Fruit fly (Drosophila melanogaster) whole organism, embryonic: ENCODE measurements around the gene CG3091.

Experiments used
- CG12299 ChIP-seq: fragments of 200-800 bp; sonication (Bioruptor generic); optimal IDR thresholded peaks from 2 replicates; lab custom pipeline; 2018; ENCODE audit warnings: missing biosample characterization, mild to moderate bottlenecking, missing genetic modification characterization
- CG1233 ChIP-seq: fragments of 200-800 bp; sonication (Bioruptor generic); optimal IDR thresholded peaks from 4 replicates; lab custom pipeline; 2018; ENCODE audit warnings: missing biosample characterization, mild to moderate bottlenecking, missing genetic modification characterization
- CG13624 ChIP-seq: fragments of 200-800 bp; sonication (Bioruptor generic); optimal IDR thresholded peaks from 2 replicates; lab custom pipeline; 2016; ENCODE audit warnings: missing biosample characterization, missing genetic modification characterization
- CG1529 ChIP-seq: fragments of 200-800 bp; sonication (Bioruptor generic); optimal IDR thresholded peaks from 3 replicates; lab custom pipeline; 2018; ENCODE audit warnings: missing biosample characterization, missing genetic modification characterization
- CG16815 ChIP-seq: fragments of 200-800 bp; sonication (Bioruptor generic); optimal IDR thresholded peaks from 3 replicates; lab custom pipeline; 2017; ENCODE audit warnings: missing biosample characterization, mild to moderate bottlenecking, missing genetic modification characterization
- CG17186 ChIP-seq: fragments of 200-800 bp; sonication (Bioruptor generic); optimal IDR thresholded peaks from 3 replicates; lab custom pipeline; 2017; ENCODE audit warnings: missing biosample characterization, missing genetic modification reagents, missing genetic modification characterization
- CG17328 ChIP-seq: fragments of 200-800 bp; sonication (Bioruptor generic); IDR thresholded peaks from 2 replicates; pipeline ENCODE4 v1.3.6; 2022; ENCODE audit warnings: missing biosample characterization, missing genetic modification characterization
- CG17912 ChIP-seq: fragments of 200-800 bp; sonication (Bioruptor generic); optimal IDR thresholded peaks from 2 replicates; lab custom pipeline; 2018; ENCODE audit warnings: missing biosample characterization, mild to moderate bottlenecking, missing genetic modification characterization
- CG18011 ChIP-seq: fragments of 200-800 bp; sonication (Bioruptor generic); optimal IDR thresholded peaks from 2 replicates; lab custom pipeline; 2017; ENCODE audit warnings: missing biosample characterization, missing genetic modification characterization, mild to moderate bottlenecking, moderate library complexity, missing genotype
- CG2678 ChIP-seq: fragments of 200-800 bp; sonication (Bioruptor generic); optimal IDR thresholded peaks from 3 replicates; lab custom pipeline; 2019; ENCODE audit warnings: missing biosample characterization, mild to moderate bottlenecking, missing genetic modification characterization, moderate library complexity
- CG30403 ChIP-seq: fragments of 200-800 bp; sonication (Bioruptor generic); optimal IDR thresholded peaks from 3 replicates; lab custom pipeline; 2016; ENCODE audit warnings: missing biosample characterization, missing genetic modification characterization
- CG30431 ChIP-seq: fragments of 200-800 bp; sonication (Bioruptor generic); optimal IDR thresholded peaks from 2 replicates; lab custom pipeline; 2017; ENCODE audit warnings: missing biosample characterization, missing genetic modification characterization
- CG32767 ChIP-seq: fragments of 200-800 bp; sonication (Bioruptor generic); IDR thresholded peaks from 2 replicates; pipeline ENCODE4 v1.3.6; 2022; ENCODE audit warnings: missing biosample characterization, missing genetic modification characterization
- CG3281 ChIP-seq: fragments of 200-800 bp; sonication (Bioruptor generic); optimal IDR thresholded peaks from 3 replicates; lab custom pipeline; 2017; ENCODE audit warnings: missing biosample characterization, mild to moderate bottlenecking, missing genetic modification characterization
- CG4820 ChIP-seq: fragments of 200-800 bp; sonication (Bioruptor generic); optimal IDR thresholded peaks from 3 replicates; lab custom pipeline; 2016; ENCODE audit warnings: missing biosample characterization, missing genetic modification characterization
- CG8290 ChIP-seq, 3 experiments: fragments of 200-800 bp; sonication (Bioruptor generic); optimal IDR thresholded peaks; 2 replicates each; lab custom pipeline; 2016 to 2019; ENCODE audit warnings: missing biosample characterization in 3 of 3, missing genetic modification characterization in 3 of 3, mild to moderate bottlenecking in 2 of 3, moderate library complexity in 1 of 3
- CG8359 ChIP-seq: fragments of 200-800 bp; sonication (Bioruptor generic); optimal IDR thresholded peaks from 2 replicates; lab custom pipeline; 2017; ENCODE audit warnings: missing biosample characterization, mild to moderate bottlenecking, missing genetic modification characterization, borderline replicate concordance
- CG9727 ChIP-seq: fragments of 200-800 bp; sonication (Bioruptor generic); optimal IDR thresholded peaks from 3 replicates; lab custom pipeline; 2017; ENCODE audit warnings: missing biosample characterization, mild to moderate bottlenecking, missing genetic modification characterization
- CoRest ChIP-seq: fragments of 200-800 bp; sonication (Bioruptor generic); optimal IDR thresholded peaks from 3 replicates; lab custom pipeline; 2018; ENCODE audit warnings: missing biosample characterization, mild to moderate bottlenecking, missing genetic modification characterization, moderate library complexity
- Dbx ChIP-seq: fragments of 200-800 bp; sonication (Bioruptor generic); IDR thresholded peaks from 3 replicates; pipeline ENCODE4 v1.3.6; 2022; ENCODE audit warnings: missing biosample characterization, missing genetic modification characterization
- Dfd ChIP-seq, 2 experiments: fragments of >200 bp; optimal IDR thresholded peaks; 2 replicates each; lab custom pipeline; 2017; ENCODE audit warnings: missing biosample characterization in 2 of 2, missing genetic modification characterization in 2 of 2
- GATAe ChIP-seq: fragments of 200-800 bp; sonication (Bioruptor generic); conservative IDR thresholded peaks from 2 replicates; pipeline ENCODE4 v1.3.6; 2022; ENCODE audit warnings: missing biosample characterization, missing genetic modification characterization
- Myb ChIP-seq: fragments of 200-800 bp; sonication (Bioruptor generic); optimal IDR thresholded peaks from 2 replicates; lab custom pipeline; 2016; ENCODE audit warnings: missing biosample characterization, missing genetic modification characterization
- PHDP ChIP-seq: fragments of 200-800 bp; sonication (Bioruptor generic); optimal IDR thresholded peaks from 3 replicates; lab custom pipeline; 2018; ENCODE audit warnings: missing biosample characterization, mild to moderate bottlenecking, missing genetic modification characterization, moderate library complexity
- Side ChIP-seq: fragments of 200-800 bp; sonication (Bioruptor generic); optimal IDR thresholded peaks from 2 replicates; lab custom pipeline; 2016; ENCODE audit warnings: missing biosample characterization, missing genetic modification characterization
- Sin3A ChIP-seq: fragments of >200 bp; optimal IDR thresholded peaks from 2 replicates; lab custom pipeline; 2018
- Spps ChIP-seq: fragments of 200-800 bp; sonication (Bioruptor generic); optimal IDR thresholded peaks from 2 replicates; lab custom pipeline; 2018; ENCODE audit warnings: missing biosample characterization, mild to moderate bottlenecking, missing genetic modification characterization
- TFAM ChIP-seq: fragments of 200-800 bp; sonication (Bioruptor generic); optimal IDR thresholded peaks from 2 replicates; lab custom pipeline; 2017; ENCODE audit warnings: missing biosample characterization, missing genetic modification characterization, inconsistent platforms
- Xbp1 ChIP-seq: fragments of 200-800 bp; sonication (Bioruptor generic); optimal IDR thresholded peaks from 3 replicates; lab custom pipeline; 2016; ENCODE audit warnings: missing biosample characterization, mild to moderate bottlenecking, missing genetic modification characterization
- aop ChIP-seq: fragments of 200-800 bp; sonication (Bioruptor generic); IDR thresholded peaks from 2 replicates; pipeline ENCODE4 v1.3.6; 2022; ENCODE audit warnings: missing biosample characterization, missing genetic modification characterization
- cato ChIP-seq: fragments of 200-800 bp; sonication (Bioruptor generic); optimal IDR thresholded peaks from 2 replicates; lab custom pipeline; 2016; ENCODE audit warnings: missing biosample characterization, missing genetic modification characterization, borderline replicate concordance
- crol ChIP-seq: fragments of 200-800 bp; sonication (Bioruptor generic); IDR thresholded peaks from 2 replicates; pipeline ENCODE4 v1.3.6; 2022; ENCODE audit warnings: missing biosample characterization, missing genetic modification characterization
- dpn ChIP-seq, 2 experiments: fragments of 200-800 bp; sonication (Bioruptor generic); optimal IDR thresholded peaks; 3 replicates each; lab custom pipeline; 2016; ENCODE audit warnings: missing biosample characterization in 2 of 2, missing genetic modification characterization in 2 of 2
- eyg ChIP-seq: fragments of 200-800 bp; sonication (Bioruptor generic); optimal IDR thresholded peaks from 3 replicates; lab custom pipeline; 2016; ENCODE audit warnings: missing biosample characterization, missing genetic modification characterization
- jigr1 ChIP-seq: fragments of 200-800 bp; sonication (Bioruptor generic); IDR thresholded peaks from 3 replicates; pipeline ENCODE4 v1.3.6; 2022; ENCODE audit warnings: missing biosample characterization, missing genetic modification characterization
- lbe ChIP-seq: fragments of 200-800 bp; sonication (Bioruptor generic); optimal IDR thresholded peaks from 2 replicates; lab custom pipeline; 2016; ENCODE audit warnings: missing biosample characterization, mild to moderate bottlenecking, missing genetic modification characterization
- lov ChIP-seq, 2 experiments: fragments of 200-800 bp in 1 of 2; fragments of >200 bp in 1 of 2; sonication (Bioruptor generic) in 1 of 2; IDR thresholded peaks in 1 of 2; optimal IDR thresholded peaks in 1 of 2; 2 replicates in 1 of 2; 3 replicates in 1 of 2; pipeline versions ENCODE4 v1.3.6 to Lab custom; 2017 to 2022; ENCODE audit warnings: missing biosample characterization in 1 of 2, missing genetic modification characterization in 1 of 2
- mam ChIP-seq: fragments of 200-800 bp; sonication (Bioruptor generic); optimal IDR thresholded peaks from 3 replicates; lab custom pipeline; 2016; ENCODE audit warnings: missing biosample characterization, missing genetic modification characterization
- mirr ChIP-seq: fragments of 200-800 bp; sonication (Bioruptor generic); optimal IDR thresholded peaks from 3 replicates; lab custom pipeline; 2018; ENCODE audit warnings: missing biosample characterization, mild to moderate bottlenecking, missing genetic modification characterization
- nerfin-2 ChIP-seq: fragments of 200-800 bp; sonication (Bioruptor generic); IDR thresholded peaks from 2 replicates; pipeline ENCODE4 v1.3.6; 2022; ENCODE audit warnings: missing biosample characterization, missing genetic modification characterization; ENCODE audit not compliant: partially characterized antibody
- oc ChIP-seq: fragments of 200-800 bp; sonication (Bioruptor generic); optimal IDR thresholded peaks from 2 replicates; lab custom pipeline; 2018; ENCODE audit warnings: missing biosample characterization, mild to moderate bottlenecking, missing genetic modification characterization, moderate library complexity
- onecut ChIP-seq: fragments of 200-800 bp; sonication (Bioruptor generic); IDR thresholded peaks from 2 replicates; pipeline ENCODE4 v1.3.6; 2022; ENCODE audit warnings: missing biosample characterization, missing genetic modification characterization
- pnt ChIP-seq: fragments of 200-800 bp; sonication (Bioruptor generic); optimal IDR thresholded peaks from 3 replicates; lab custom pipeline; 2016; ENCODE audit warnings: missing biosample characterization, missing genetic modification characterization
- pros ChIP-seq: fragments of 200-800 bp; sonication (Bioruptor generic); optimal IDR thresholded peaks from 3 replicates; lab custom pipeline; 2019; ENCODE audit warnings: missing biosample characterization, mild to moderate bottlenecking, missing genetic modification characterization, moderate library complexity
- sisA ChIP-seq: fragments of 200-800 bp; sonication (Bioruptor generic); IDR thresholded peaks from 2 replicates; pipeline ENCODE4 v1.3.6; 2022; ENCODE audit warnings: missing biosample characterization, missing genetic modification characterization
- so ChIP-seq: fragments of 200-800 bp; sonication (Bioruptor generic); IDR thresholded peaks from 3 replicates; pipeline ENCODE4 v1.3.6; 2022; ENCODE audit warnings: missing biosample characterization, missing genetic modification characterization
- tgo ChIP-seq: fragments of 200-800 bp; sonication (Bioruptor generic); IDR thresholded peaks from 3 replicates; pipeline ENCODE4 v1.3.6; 2022; ENCODE audit warnings: missing biosample characterization, missing genetic modification characterization
- ttk ChIP-seq: fragments of 200-800 bp; sonication (Bioruptor generic); IDR thresholded peaks from 2 replicates; pipeline ENCODE4 v2.1.2; 2022; ENCODE audit warnings: missing biosample characterization, missing genetic modification characterization

Gene CG3091

dm6 chrX:2302875-2303274 lies 48.9 kb upstream of the CG3091 start (continued):
- no peak for TF ChIP-seq CG1529
- no peak for TF ChIP-seq CG18011 (GFP tag; lab: Kevin White, UChicago)
- TF ChIP-seq mirr (GFP tag; lab: Kevin White, UChicago): peak; percentile 66
- no peak for TF ChIP-seq tgo (GFP tag; lab: Robert Waterston, UW)
- no peak for TF ChIP-seq Sin3A (lab: Kevin White, UChicago)
- TF ChIP-seq Spps (tag; lab: Kevin White, UChicago): no peak
- no peak for TF ChIP-seq CG8290 (GFP tag; optimal IDR thresholded peaks at IDR 0.05; lab: Kevin White, UChicago)
- TF ChIP-seq CG8290 (tag; optimal IDR thresholded peaks at IDR 0.05; lab: Kevin White, UChicago): peak in 1 of 2 experiments; percentile 19
- TF ChIP-seq CG4820 (GFP tag; lab: Kevin White, UChicago): no peak
- TF ChIP-seq TFAM (GFP tag; lab: Kevin White, UChicago): no peak
- TF ChIP-seq CG3281: no peak
- TF ChIP-seq nerfin-2 (GFP tag; lab: Robert Waterston, UW): no peak
- no peak for TF ChIP-seq CG17186 (GFP tag; lab: Kevin White, UChicago)
- no peak for TF ChIP-seq ttk
- no peak for TF ChIP-seq lbe
- no peak for TF ChIP-seq GATAe (GFP tag; lab: Robert Waterston, UW)
- TF ChIP-seq dpn (GFP tag; optimal IDR thresholded peaks at IDR 0.05; lab: Kevin White, UChicago): no peak
- TF ChIP-seq CoRest (tag; lab: Kevin White, UChicago): no peak
- no peak for TF ChIP-seq pnt (GFP tag; lab: Kevin White, UChicago)
- TF ChIP-seq aop: no peak
- TF ChIP-seq CG16815 (GFP tag; lab: Kevin White, UChicago): no peak
- TF ChIP-seq, all 482 proteins: peak for 11

dm6 chrX:2301613-2302522 lies 47.9 kb upstream of the CG3091 start:
- TF ChIP-seq Myb (GFP tag; lab: Kevin White, UChicago) (peak; percentile 68), CG17328 (GFP tag; lab: Robert Waterston, UW) (peak; percentile 78; the same call in 1 of the 2 replicates), pros (no peak), CG32767 (GFP tag; lab: Robert Waterston, UW) (peak; percentile 90), cato (GFP tag; lab: Kevin White, UChicago) (peak; percentile 50), CG17912 (GFP tag; lab: Kevin White, UChicago) (peak; percentile 3), Side (GFP tag; lab: Kevin White, UChicago) (peak; percentile 78), onecut (peak; percentile 66; the same call in 1 of the 2 replicates), lov (optimal IDR thresholded peaks at IDR 0.05; lab: Kevin White, UChicago) (no peak), lov (GFP tag; IDR thresholded peaks at IDR 0.05; lab: Robert Waterston, UW) (peak; percentile 76; the same call in 1 of the 3 replicates), crol (GFP tag; lab: Robert Waterston, UW) (peak; percentile 29), CG13624 (peak; percentile 81), so (GFP tag; lab: Robert Waterston, UW) (peak; percentile 69; the same call in 1 of the 3 replicates), jigr1 (peak; percentile 86), sisA (peak; percentile 82), PHDP (tag; lab: Kevin White, UChicago) (peak; percentile 84), mam (GFP tag; lab: Kevin White, UChicago) (peak; percentile 76), eyg (GFP tag; lab: Kevin White, UChicago) (peak; percentile 80), oc (tag; lab: Kevin White, UChicago) (peak; percentile 76), Dfd (GFP tag; optimal IDR thresholded peaks at IDR 0.05; lab: Kevin White, UChicago) (no peak), Xbp1 (peak; percentile 77), Dbx (GFP tag; lab: Robert Waterston, UW) (peak; percentile 77), CG30431 (GFP tag; lab: Kevin White, UChicago) (peak; percentile 79), CG1233 (GFP tag; lab: Kevin White, UChicago) (peak; percentile 78), CG9727 (GFP tag; lab: Kevin White, UChicago) (peak; percentile 81), CG2678 (tag; lab: Kevin White, UChicago) (peak; percentile 89), CG30403 (GFP tag; lab: Kevin White, UChicago) (peak; percentile 83), CG8359 (GFP tag; lab: Kevin White, UChicago) (peak; percentile 67), CG12299 (tag; lab: Kevin White, UChicago) (peak; percentile 53)
